Worm (Caenorhabditis elegans): ENCODE results near the gene nhr-198.

The nhr-198 gene

DNA sequence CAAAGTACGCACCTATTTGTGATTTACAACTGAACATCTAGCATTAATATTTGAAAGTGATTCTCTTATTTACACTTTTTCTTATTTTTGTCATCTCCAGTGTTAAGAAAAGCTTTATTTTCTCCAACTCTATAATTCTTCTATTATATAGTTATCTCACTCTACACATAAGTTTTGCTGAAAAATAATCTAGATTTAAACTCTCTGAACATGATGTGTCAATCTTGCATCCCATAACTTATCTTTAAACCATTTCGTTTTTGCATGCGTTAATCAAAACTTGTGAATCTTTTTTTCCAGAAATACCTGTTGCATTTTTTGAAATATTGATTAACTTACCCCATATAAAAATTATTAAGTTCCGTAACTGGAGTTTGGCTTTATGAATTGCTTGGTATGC lies 3.8 kb upstream of the nhr-198 start, which contains the start of gene nhr-268:
nhr-268 (plus strand) TSS at position 301 of the 400 bp plus-strand sequence.
- TF ChIP-seq pha-2 (tag; optimal IDR thresholded peaks at IDR 0.05) (no peak), mec-3 (tag; optimal IDR thresholded peaks at IDR 0.05; ENCODE audit: borderline replicate concordance) (no peak), dve-1 (tag; optimal IDR thresholded peaks at IDR 0.05) (no peak), ref-2 (tag; optimal IDR thresholded peaks at IDR 0.05) (no peak), npax-4 (tag; optimal IDR thresholded peaks at IDR 0.05) (no peak), che-1 (tag; optimal IDR thresholded peaks at IDR 0.05) (no peak), hlh-30 (tag; optimal IDR thresholded peaks at IDR 0.05; ENCODE audit: insufficient read depth) (no peak), hlh-8 (tag; optimal IDR thresholded peaks at IDR 0.05) (no peak), ttx-3 (tag; optimal IDR thresholded peaks at IDR 0.05) (no peak), T23F11.4 (GFP tag; optimal IDR thresholded peaks at IDR 0.05) (no peak), ceh-19 (GFP tag; optimal IDR thresholded peaks at IDR 0.05) (no peak), sox-4 (tag; optimal IDR thresholded peaks at IDR 0.05) (no peak), tbx-2 (tag; optimal IDR thresholded peaks at IDR 0.05) (no peak), ceh-45 (GFP tag; IDR thresholded peaks at IDR 0.05) (no peak)

DNA sequence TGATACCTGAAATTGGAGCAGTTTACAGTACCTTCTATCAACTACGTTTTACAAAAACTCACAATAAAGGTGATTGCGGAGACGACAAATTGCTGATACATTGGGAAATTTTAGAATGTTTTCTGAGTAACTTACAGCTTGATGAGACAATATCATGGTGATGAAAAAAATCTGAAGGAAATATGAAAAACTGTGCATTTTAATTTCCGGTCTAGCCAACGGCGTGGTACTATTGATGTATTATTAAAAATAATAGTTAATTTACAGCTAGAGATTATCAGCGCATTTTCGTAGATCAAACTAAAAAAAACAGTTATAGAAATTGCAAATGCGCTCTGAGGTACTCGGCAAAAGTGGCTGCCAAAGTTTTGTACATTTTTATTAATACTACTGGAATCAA lies 4.3 kb downstream of the nhr-198 start, which contains the start of gene srx-29:
srx-29 (minus strand) TSS at position 101 of the 400 bp plus-strand sequence.
- TF ChIP-seq npax-4 (tag; optimal IDR thresholded peaks at IDR 0.05) (no peak), pha-4 (tag; optimal IDR thresholded peaks at IDR 0.05) (no peak), C38D4.7 (GFP tag; optimal IDR thresholded peaks at IDR 0.05) (no peak), odd-2 (tag; optimal IDR thresholded peaks at IDR 0.05) (no peak), ceh-14 (tag; optimal IDR thresholded peaks at IDR 0.05) (no peak), F13H6.1 (tag; optimal IDR thresholded peaks at IDR 0.05) (no peak), pax-1 (tag; optimal IDR thresholded peaks at IDR 0.05) (no peak), che-1 (tag; optimal IDR thresholded peaks at IDR 0.05) (no peak), unc-86 (tag; optimal IDR thresholded peaks at IDR 0.05) (no peak), pros-1 (tag; optimal IDR thresholded peaks at IDR 0.05) (no peak), zip-5 (tag; optimal IDR thresholded peaks at IDR 0.05) (no peak), elt-4 (tag; optimal IDR thresholded peaks at IDR 0.05) (no peak), ceh-30 (tag; optimal IDR thresholded peaks at IDR 0.05) (no peak)

DNA sequence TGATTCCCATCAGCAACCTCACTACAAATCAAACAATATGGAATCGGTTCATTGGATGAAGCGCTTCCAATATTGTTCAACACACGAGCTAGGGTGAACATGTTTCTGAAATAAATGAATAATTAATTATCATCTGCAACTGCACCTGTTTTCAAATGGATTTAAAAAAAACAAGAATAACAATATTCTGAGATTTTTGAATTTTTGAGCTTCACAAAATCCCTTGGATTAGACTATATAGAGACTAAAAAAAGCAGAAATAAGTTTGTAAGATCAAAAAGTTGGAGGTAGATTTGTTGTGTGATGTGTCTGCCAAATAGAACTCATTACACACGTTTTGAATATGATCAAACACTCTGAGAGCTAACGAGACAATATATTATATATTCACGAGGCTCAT lies 6.0 kb downstream of the nhr-198 start, which contains the start of gene nhr-199:
nhr-199 (minus strand) TSS at position 101 of the 400 bp plus-strand sequence.
- TF ChIP-seq hlh-8 (tag; optimal IDR thresholded peaks at IDR 0.05) (no peak), ztf-16 (tag; optimal IDR thresholded peaks at IDR 0.05) (no peak), tbx-7 (tag; optimal IDR thresholded peaks at IDR 0.05) (no peak), syd-9 (tag; optimal IDR thresholded peaks at IDR 0.05) (no peak), odd-2 (tag; optimal IDR thresholded peaks at IDR 0.05) (no peak), pat-9 (tag; optimal IDR thresholded peaks at IDR 0.05) (no peak), T23F11.4 (GFP tag; optimal IDR thresholded peaks at IDR 0.05) (no peak), ceh-34 (tag; optimal IDR thresholded peaks at IDR 0.05) (no peak)

- no peak for TF ChIP-seq sdc-2 (tag; optimal IDR thresholded peaks at IDR 0.05)
- TF ChIP-seq hlh-13 (GFP tag; optimal IDR thresholded peaks at IDR 0.05): no peak
- TF ChIP-seq dmd-4 (tag; optimal IDR thresholded peaks at IDR 0.05; ENCODE audit: borderline replicate concordance): no peak
- no peak for TF ChIP-seq unc-55 (GFP tag; optimal IDR thresholded peaks at IDR 0.05)
- TF ChIP-seq tbx-7 (tag; optimal IDR thresholded peaks at IDR 0.05): no peak
- no peak for TF ChIP-seq K09A11.1 (tag; optimal IDR thresholded peaks at IDR 0.05; ENCODE audit: insufficient read depth)
- TF ChIP-seq C08G9.2 (tag; optimal IDR thresholded peaks at IDR 0.05): no peak
- TF ChIP-seq nhr-232 (tag; optimal IDR thresholded peaks at IDR 0.05): no peak
- no peak for TF ChIP-seq nhr-11 (tag; optimal IDR thresholded peaks at IDR 0.05)
- no peak for TF ChIP-seq lim-6 (tag; optimal IDR thresholded peaks at IDR 0.05)
- TF ChIP-seq ceh-9 (tag; optimal IDR thresholded peaks at IDR 0.05): no peak
- no peak for TF ChIP-seq F13H6.1 (tag; optimal IDR thresholded peaks at IDR 0.05)
- TF ChIP-seq elt-2 (tag; optimal IDR thresholded peaks at IDR 0.05): no peak
- TF ChIP-seq Y22D7AL.16 (tag; optimal IDR thresholded peaks at IDR 0.05): no peak
- TF ChIP-seq madf-2 (tag; optimal IDR thresholded peaks at IDR 0.05): no peak
- no peak for TF ChIP-seq lin-11 (tag; optimal IDR thresholded peaks at IDR 0.05)
Measured at ce11 chrV:15702263-15702662, 8.5 kb downstream of the nhr-198 start, which contains the start of gene nhr-53. Gene nhr-53, minus strand, starts transcription at chrV:15702363.
